Worm (Caenorhabditis elegans) whole organism, late embryonic: ENCODE data around the gene pqn-15.

ENCODE experiments used
- F13H6.1 ChIP-seq: sonication (generic microtip); optimal IDR thresholded peaks from 2 replicates; lab custom pipeline; 2016; ENCODE audit warnings: missing genetic modification characterization, missing compliant biosample characterization
- K09A11.1 ChIP-seq: sonication (generic microtip); optimal IDR thresholded peaks from 2 replicates; lab custom pipeline; 2017; ENCODE audit warnings: antibody characterized with exemption, mild to moderate bottlenecking, missing genetic modification characterization, missing compliant biosample characterization; ENCODE audit not compliant: insufficient read depth
- dve-1 ChIP-seq: sonication (generic microtip); optimal IDR thresholded peaks from 2 replicates; lab custom pipeline; 2017; ENCODE audit warnings: antibody characterized with exemption, mild to moderate bottlenecking, missing genetic modification characterization, missing compliant biosample characterization
- hlh-30 ChIP-seq: sonication (generic microtip); optimal IDR thresholded peaks from 2 replicates; lab custom pipeline; 2017; ENCODE audit warnings: antibody characterized with exemption, missing genetic modification characterization, missing compliant biosample characterization; ENCODE audit not compliant: insufficient read depth
- nhr-11 ChIP-seq: fragments of 150-350 bp; optimal IDR thresholded peaks from 2 replicates; lab custom pipeline; 2014; ENCODE audit warnings: missing biosample characterization, missing genetic modification characterization
- pag-3 ChIP-seq: sonication (generic microtip); optimal IDR thresholded peaks from 2 replicates; lab custom pipeline; 2016; ENCODE audit warnings: missing compliant biosample characterization, missing genetic modification characterization, borderline replicate concordance
- pqm-1 ChIP-seq: sonication (generic microtip); optimal IDR thresholded peaks from 2 replicates; lab custom pipeline; 2016; ENCODE audit warnings: missing genetic modification characterization, missing compliant biosample characterization
- pros-1 ChIP-seq: fragments of 150-350 bp; optimal IDR thresholded peaks from 2 replicates; lab custom pipeline; 2014; ENCODE audit warnings: missing biosample characterization, missing genetic modification reagents, missing genetic modification characterization
- tbx-2 ChIP-seq: sonication (generic microtip); optimal IDR thresholded peaks from 2 replicates; lab custom pipeline; 2016; ENCODE audit warnings: missing genetic modification characterization, missing compliant biosample characterization

DNA sequence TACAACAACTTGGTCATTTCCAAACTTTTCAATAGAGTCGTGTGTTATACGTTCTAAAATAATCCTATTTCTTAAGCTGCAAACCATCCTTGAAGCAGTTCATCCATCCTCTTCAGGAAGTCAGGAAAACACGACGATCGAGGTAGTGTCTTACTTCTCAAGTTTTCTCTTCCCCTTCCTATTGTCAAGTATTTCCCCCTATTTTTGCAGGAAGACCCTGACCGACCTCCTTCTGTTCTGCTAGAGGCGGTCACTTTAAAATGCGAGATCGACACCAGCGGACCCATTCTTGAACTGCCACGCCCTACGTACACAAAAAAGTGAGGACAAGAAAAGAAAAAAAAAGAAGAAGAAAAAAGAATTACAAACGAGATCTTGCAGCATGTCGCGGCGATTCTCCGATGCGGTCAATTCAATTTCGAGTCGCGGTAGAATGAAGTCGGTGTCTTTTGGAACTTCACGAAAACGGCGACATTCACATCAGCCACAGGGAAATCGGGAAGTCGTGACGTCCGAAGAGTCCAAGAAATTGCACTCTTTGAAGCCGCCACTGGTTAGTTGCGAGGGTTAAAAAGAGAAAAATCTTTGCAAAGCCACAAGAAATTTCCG is 16.2 kb upstream of the pqn-15 start:
- TF ChIP-seq pqm-1 (tag; lab: Kevin White, UChicago) (no peak), nhr-11 (tag; lab: Kevin White, UChicago) (no peak), hlh-30 (tag; lab: Kevin White, UChicago) (no peak), dve-1 (tag; lab: Kevin White, UChicago) (no peak), tbx-2 (tag; lab: Kevin White, UChicago) (no peak), F13H6.1 (tag; lab: Kevin White, UChicago) (no peak), pros-1 (tag; lab: Kevin White, UChicago) (no peak), pag-3 (tag; lab: Kevin White, UChicago) (no peak), K09A11.1 (tag; lab: Kevin White, UChicago) (no peak)
